Worm (Caenorhabditis elegans): ENCODE data around the gene C01B10.44.

- TF ChIP-seq flt-1 (GFP tag; IDR thresholded peaks at IDR 0.05): no peak
- no peak for TF ChIP-seq ref-1 (GFP tag; conservative IDR thresholded peaks at IDR 0.05)
- no peak for TF ChIP-seq med-1 (GFP tag; optimal IDR thresholded peaks at IDR 0.05; ENCODE audit: insufficient read depth)
- TF ChIP-seq ztf-23 (GFP tag; IDR thresholded peaks at IDR 0.05): no peak
- no peak for TF ChIP-seq ztf-29 (GFP tag; IDR thresholded peaks at IDR 0.05)
- TF ChIP-seq T22C8.4 (GFP tag; IDR thresholded peaks at IDR 0.05): no peak
- no peak for TF ChIP-seq tab-1 (GFP tag; IDR thresholded peaks at IDR 0.05)
These were observed 10.2 kb upstream of the C01B10.44 start, which contains the start of gene drh-1 for ce11 chrIV:6613296-6613695.

Data from whole organism, midembryonic.